Fruit fly (Drosophila melanogaster) Kc167 (cell line): Measurements from ENCODE around the gene CG34049.

ENCODE experiments used
- Myc ChIP-seq: fragments of >200 bp; optimal IDR thresholded peaks from 2 replicates; lab custom pipeline; 2017; ENCODE audit warnings: missing external identifiers
- Sin3A ChIP-seq: fragments of >200 bp; optimal IDR thresholded peaks from 2 replicates; lab custom pipeline; 2018; ENCODE audit warnings: missing external identifiers
- h ChIP-seq: fragments of >200 bp; optimal IDR thresholded peaks from 3 replicates; lab custom pipeline; 2018; ENCODE audit warnings: missing external identifiers
- insv ChIP-seq: fragments of >200 bp; optimal IDR thresholded peaks from 3 replicates; lab custom pipeline; 2018; ENCODE audit warnings: missing external identifiers
- psq ChIP-seq: fragments of >200 bp; optimal IDR thresholded peaks from 2 replicates; lab custom pipeline; 2017; ENCODE audit warnings: missing external identifiers
- ttk ChIP-seq: sonication (Bioruptor generic); optimal IDR thresholded peaks from 2 replicates; lab custom pipeline; 2017; ENCODE audit warnings: missing external identifiers

DNA sequence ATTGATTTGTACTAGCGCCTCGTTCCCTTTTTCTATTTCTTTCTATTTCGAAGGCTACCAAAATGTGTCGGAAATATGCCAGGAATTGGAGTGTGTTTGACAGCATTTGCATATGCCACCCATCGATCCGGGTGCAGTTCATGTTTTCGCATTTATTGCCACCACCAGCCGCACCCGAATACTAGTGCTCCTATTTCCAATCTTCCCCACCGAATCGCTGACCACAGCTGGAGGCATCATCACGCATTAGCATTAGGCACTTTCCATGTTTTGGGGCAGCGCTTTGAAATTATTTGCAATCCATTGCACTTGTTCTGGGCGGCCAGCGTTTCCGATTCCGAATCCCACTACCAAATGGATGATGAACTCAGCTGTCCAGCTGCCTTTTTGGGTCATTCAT is 22.7 kb upstream of the CG34049 start, which contains the start of gene CG42658:
- TF ChIP-seq psq (lab: Kevin White, UChicago), result no peak
- TF ChIP-seq h (lab: Kevin White, UChicago), result no peak
- TF ChIP-seq Sin3A (lab: Kevin White, UChicago), result no peak
- no peak for TF ChIP-seq ttk (lab: Kevin White, UChicago)
- TF ChIP-seq insv, result no peak
- TF ChIP-seq Myc, result no peak
